Fruit fly (Drosophila melanogaster): ENCODE results near the gene f-cup.

The f-cup gene

dm6 chr3R:13726795-13727194 is 26.2 kb upstream of the f-cup start:
- TF ChIP-seq br (GFP tag; optimal IDR thresholded peaks at IDR 0.05) (no peak), CG32264 (GFP tag; optimal IDR thresholded peaks at IDR 0.05) (no peak), dl (GFP tag; optimal IDR thresholded peaks at IDR 0.05; ENCODE audit: insufficient read depth in 1 of 2, partially characterized antibody in 2 of 2) (no peak), Mio (GFP tag; optimal IDR thresholded peaks at IDR 0.05) (no peak), psq (GFP tag; optimal IDR thresholded peaks at IDR 0.05) (no peak), GATAd (GFP tag; optimal IDR thresholded peaks at IDR 0.05) (no peak), usp (GFP tag; optimal IDR thresholded peaks at IDR 0.05) (no peak), Myc (optimal IDR thresholded peaks at IDR 0.05) (no peak), lola (GFP tag; optimal IDR thresholded peaks at IDR 0.05) (no peak), OdsH (GFP tag; optimal IDR thresholded peaks at IDR 0.05) (no peak), sage (GFP tag; optimal IDR thresholded peaks at IDR 0.05) (no peak), HLH106 (tag; optimal IDR thresholded peaks at IDR 0.05) (no peak), Vsx2 (GFP tag; optimal IDR thresholded peaks at IDR 0.05; ENCODE audit: partially characterized antibody) (no peak), jim (GFP tag; optimal IDR thresholded peaks at IDR 0.05) (no peak), Hnf4 (GFP tag; optimal IDR thresholded peaks at IDR 0.05) (no peak)

- TF ChIP-seq dmrt93B (GFP tag; optimal IDR thresholded peaks at IDR 0.05) (no peak), dsf (GFP tag; optimal IDR thresholded peaks at IDR 0.05; ENCODE audit: borderline replicate concordance) (no peak), dl (GFP tag; optimal IDR thresholded peaks at IDR 0.05; ENCODE audit: insufficient read depth in 1 of 2, partially characterized antibody in 2 of 2) (no peak), Vsx2 (GFP tag; optimal IDR thresholded peaks at IDR 0.05; ENCODE audit: partially characterized antibody) (no peak), sv (GFP tag; optimal IDR thresholded peaks at IDR 0.05) (no peak), Sp1 (GFP tag; optimal IDR thresholded peaks at IDR 0.05) (no peak), woc (GFP tag; optimal IDR thresholded peaks at IDR 0.05) (no peak), CG9705 (GFP tag; optimal IDR thresholded peaks at IDR 0.05) (no peak), OdsH (GFP tag; optimal IDR thresholded peaks at IDR 0.05) (no peak), Dfd (GFP tag; optimal IDR thresholded peaks at IDR 0.05) (no peak)
Observed at dm6 chr3R:13724029-13724638, 23.5 kb upstream of the f-cup start.

- no peak for TF ChIP-seq brk (GFP tag; optimal IDR thresholded peaks at IDR 0.05)
- no peak for TF ChIP-seq lola (GFP tag; optimal IDR thresholded peaks at IDR 0.05)
- no peak for TF ChIP-seq Myc (optimal IDR thresholded peaks at IDR 0.05)
- no peak for TF ChIP-seq Dfd (GFP tag; optimal IDR thresholded peaks at IDR 0.05)
- no peak for TF ChIP-seq CrebA (GFP tag; optimal IDR thresholded peaks at IDR 0.05; ENCODE audit: borderline replicate concordance)
- no peak for TF ChIP-seq psq (GFP tag; optimal IDR thresholded peaks at IDR 0.05)
- TF ChIP-seq jim (GFP tag; optimal IDR thresholded peaks at IDR 0.05), result no peak
- no peak for TF ChIP-seq CG9705 (GFP tag; optimal IDR thresholded peaks at IDR 0.05)
- TF ChIP-seq h (GFP tag; optimal IDR thresholded peaks at IDR 0.05), result no peak
- TF ChIP-seq dmrt93B (GFP tag; optimal IDR thresholded peaks at IDR 0.05), result no peak
- no peak for TF ChIP-seq usp (GFP tag; optimal IDR thresholded peaks at IDR 0.05)
- no peak for TF ChIP-seq Dif (GFP tag; optimal IDR thresholded peaks at IDR 0.05; ENCODE audit: partially characterized antibody)
Observed at dm6 chr3R:13722451-13722850, 21.8 kb upstream of the f-cup start.

- TF ChIP-seq Dif (GFP tag; optimal IDR thresholded peaks at IDR 0.05; ENCODE audit: partially characterized antibody), result no peak
- TF ChIP-seq CrebA (GFP tag; optimal IDR thresholded peaks at IDR 0.05; ENCODE audit: borderline replicate concordance), result no peak
- TF ChIP-seq Mio (GFP tag; optimal IDR thresholded peaks at IDR 0.05), result no peak
- no peak for TF ChIP-seq lola (GFP tag; optimal IDR thresholded peaks at IDR 0.05)
- no peak for TF ChIP-seq tai (GFP tag; optimal IDR thresholded peaks at IDR 0.05)
- no peak for TF ChIP-seq dmrt93B (GFP tag; optimal IDR thresholded peaks at IDR 0.05)
- TF ChIP-seq foxo (GFP tag; optimal IDR thresholded peaks at IDR 0.05), result no peak
Observed at dm6 chr3R:13721998-13722397, 21.4 kb upstream of the f-cup start.

- no peak for TF ChIP-seq br (GFP tag; optimal IDR thresholded peaks at IDR 0.05)
- TF ChIP-seq Hr78 (GFP tag; optimal IDR thresholded peaks at IDR 0.05), result no peak
- TF ChIP-seq jim (GFP tag; optimal IDR thresholded peaks at IDR 0.05), result no peak
- no peak for TF ChIP-seq dsf (GFP tag; optimal IDR thresholded peaks at IDR 0.05; ENCODE audit: borderline replicate concordance)
Observed at dm6 chr3R:13720798-13721197, 20.2 kb upstream of the f-cup start.

Measured in whole organism, wandering third instar larva.